Worm (Caenorhabditis elegans) whole organism, midembryonic: ENCODE results near the gene ras-1.
A peak's percentile ranks its signal among the peaks of the same experiment; 100 is the strongest.
"Not testable (repeated sequence)": the region's sequence is repeated elsewhere in the genome, so short reads cannot be mapped to it uniquely, and the experiment has no call there.

Source experiments
- T22C8.4 ChIP-seq: fragments of 200-800 bp; sonication (Bioruptor generic); IDR thresholded peaks from 2 replicates; pipeline ENCODE4 v1.3.6; 2022; ENCODE audit warnings: missing genetic modification characterization, missing compliant biosample characterization
- cog-1 ChIP-seq: sonication (generic microtip); optimal IDR thresholded peaks from 2 replicates; lab custom pipeline; 2016; ENCODE audit warnings: missing genetic modification characterization, missing compliant biosample characterization
- flt-1 ChIP-seq: fragments of 200-800 bp; sonication (Bioruptor generic); IDR thresholded peaks from 2 replicates; pipeline ENCODE4 v1.3.6; 2022; ENCODE audit warnings: missing genetic modification characterization, missing compliant biosample characterization
- klf-2 ChIP-seq: fragments of 200-800 bp; sonication (Bioruptor generic); conservative IDR thresholded peaks from 2 replicates; pipeline ENCODE4 v1.3.6; 2022; ENCODE audit warnings: missing genetic modification reagents, missing genetic modification characterization, missing compliant biosample characterization
- med-1 ChIP-seq: sonication (generic microtip); optimal IDR thresholded peaks from 2 replicates; lab custom pipeline; 2017; ENCODE audit warnings: missing genetic modification characterization, mild to moderate bottlenecking, missing compliant biosample characterization, antibody characterized with exemption, missing genetic modification reagents; ENCODE audit not compliant: insufficient read depth
- ref-1 ChIP-seq: fragments of 200-800 bp; sonication (Bioruptor generic); conservative IDR thresholded peaks from 2 replicates; pipeline ENCODE4 v1.3.6; 2022; ENCODE audit warnings: missing genetic modification reagents, missing genetic modification characterization, missing compliant biosample characterization
- tab-1 ChIP-seq: fragments of 200-800 bp; sonication (Bioruptor generic); IDR thresholded peaks from 2 replicates; pipeline ENCODE4 v1.3.6; 2022; ENCODE audit warnings: missing genetic modification characterization, missing compliant biosample characterization
- ztf-23 ChIP-seq: fragments of 200-800 bp; sonication (Bioruptor generic); IDR thresholded peaks from 2 replicates; pipeline ENCODE4 v1.3.6; 2022; ENCODE audit warnings: missing genetic modification reagents, missing genetic modification characterization, missing compliant biosample characterization
- ztf-29 ChIP-seq: fragments of 200-800 bp; sonication (Bioruptor generic); IDR thresholded peaks from 2 replicates; pipeline ENCODE4 v1.3.6; 2022; ENCODE audit warnings: missing genetic modification reagents, missing genetic modification characterization, missing compliant biosample characterization

ras-1 gene

ce11 chrII:12339152-12339551, 12.9 kb downstream of the ras-1 start:
- TF ChIP-seq flt-1 (GFP tag; lab: Robert Waterston, UW) (peak; percentile 68; the same call in 1 of the 2 replicates), med-1 (GFP tag; lab: Kevin White, UChicago) (no peak), ztf-23 (GFP tag; lab: Robert Waterston, UW) (0 out of 2 replicates have a peak, but pooled peaks have one; percentile 22), tab-1 (GFP tag; lab: Robert Waterston, UW) (no peak), cog-1 (tag; lab: Kevin White, UChicago) (peak; percentile 59), klf-2 (no peak), ztf-29 (GFP tag; lab: Robert Waterston, UW) (no peak), ref-1 (GFP tag; lab: Robert Waterston, UW) (no peak; the same call in 1 of the 2 replicates), T22C8.4 (peak; percentile 80)

ce11 chrII:12335430-12335829, 16.6 kb downstream of the ras-1 start, which contains the start of gene sre-52:
sre-52 (plus strand) TSS chrII:12335730.
- TF ChIP-seq flt-1 (GFP tag; lab: Robert Waterston, UW) = no peak
- no peak for TF ChIP-seq ref-1 (GFP tag; lab: Robert Waterston, UW)
- TF ChIP-seq ztf-23 (GFP tag; lab: Robert Waterston, UW) = no peak
- no peak for TF ChIP-seq T22C8.4
- no peak for TF ChIP-seq ztf-29 (GFP tag; lab: Robert Waterston, UW)
- no peak for TF ChIP-seq tab-1 (GFP tag; lab: Robert Waterston, UW)
- TF ChIP-seq klf-2 = no peak
- TF ChIP-seq med-1 (GFP tag; lab: Kevin White, UChicago) = no peak
- no peak for TF ChIP-seq cog-1 (tag; lab: Kevin White, UChicago)

- TF ChIP-seq ref-1 (GFP tag; lab: Robert Waterston, UW) = no peak
- TF ChIP-seq ztf-23 (GFP tag; lab: Robert Waterston, UW) = no peak
- TF ChIP-seq T22C8.4 = no peak
- TF ChIP-seq klf-2 = no peak
- TF ChIP-seq tab-1 (GFP tag; lab: Robert Waterston, UW) = no peak
- TF ChIP-seq med-1 (GFP tag; lab: Kevin White, UChicago) = no peak
- TF ChIP-seq cog-1 (tag; lab: Kevin White, UChicago) = no peak
- TF ChIP-seq flt-1 (GFP tag; lab: Robert Waterston, UW) = no peak
- no peak for TF ChIP-seq ztf-29 (GFP tag; lab: Robert Waterston, UW)
Measured at ce11 chrII:12332624-12333023, 19.4 kb downstream of the ras-1 start, which contains the start of gene sre-54. sre-54 (plus strand) TSS chrII:12332924.

ce11 chrII:12328994-12329393, 23.0 kb downstream of the ras-1 start, which contains the start of gene sre-55:
sre-55 (plus strand) TSS chrII:12329294.
- TF ChIP-seq ztf-29 (GFP tag; lab: Robert Waterston, UW) (no peak), klf-2 (no peak), tab-1 (GFP tag; lab: Robert Waterston, UW) (no peak), T22C8.4 (no peak), ztf-23 (GFP tag; lab: Robert Waterston, UW) (no peak), cog-1 (tag; lab: Kevin White, UChicago) (no peak), ref-1 (GFP tag; lab: Robert Waterston, UW) (no peak), med-1 (GFP tag; lab: Kevin White, UChicago) (no peak), flt-1 (GFP tag; lab: Robert Waterston, UW) (no peak)

- TF ChIP-seq T22C8.4 = no peak
- no peak for TF ChIP-seq cog-1 (tag; lab: Kevin White, UChicago)
- TF ChIP-seq ref-1 (GFP tag; lab: Robert Waterston, UW) = no peak
- no peak for TF ChIP-seq ztf-29 (GFP tag; lab: Robert Waterston, UW)
- TF ChIP-seq ztf-23 (GFP tag; lab: Robert Waterston, UW) = no peak
- TF ChIP-seq klf-2 = no peak
- no peak for TF ChIP-seq tab-1 (GFP tag; lab: Robert Waterston, UW)
- TF ChIP-seq med-1 (GFP tag; lab: Kevin White, UChicago) = no peak
- TF ChIP-seq flt-1 (GFP tag; lab: Robert Waterston, UW) = no peak
Measured at ce11 chrII:12324159-12324558, 27.9 kb downstream of the ras-1 start, which contains the start of gene sre-56. sre-56 (plus strand) TSS chrII:12324459.

- TF ChIP-seq T22C8.4 = no peak
- no peak for TF ChIP-seq ztf-23 (GFP tag; lab: Robert Waterston, UW)
- no peak for TF ChIP-seq ztf-29 (GFP tag; lab: Robert Waterston, UW)
- TF ChIP-seq flt-1 (GFP tag; lab: Robert Waterston, UW) = no peak
- no peak for TF ChIP-seq cog-1 (tag; lab: Kevin White, UChicago)
- no peak for TF ChIP-seq med-1 (GFP tag; lab: Kevin White, UChicago)
- no peak for TF ChIP-seq ref-1 (GFP tag; lab: Robert Waterston, UW)
- TF ChIP-seq tab-1 (GFP tag; lab: Robert Waterston, UW) = no peak
- no peak for TF ChIP-seq klf-2
Measured at ce11 chrII:12323305-12323704, 28.7 kb downstream of the ras-1 start, which contains the start of gene sre-53. sre-53 (minus strand) TSS chrII:12323405.

ce11 chrII:12318541-12318940, 33.5 kb downstream of the ras-1 start, which contains the start of gene sre-49:
sre-49 (plus strand) TSS chrII:12318841.
- TF ChIP-seq ztf-29, tab-1, ref-1 (GFP tag; lab: Robert Waterston, UW): not testable (repeated sequence)

- TF ChIP-seq cog-1 (tag; lab: Kevin White, UChicago) (no peak), ztf-23 (GFP tag; lab: Robert Waterston, UW) (no peak), med-1 (GFP tag; lab: Kevin White, UChicago) (no peak), flt-1 (GFP tag; lab: Robert Waterston, UW) (no peak), T22C8.4 (no peak), tab-1 (GFP tag; lab: Robert Waterston, UW) (no peak), ref-1 (GFP tag; lab: Robert Waterston, UW) (no peak), klf-2 (no peak), ztf-29 (GFP tag; lab: Robert Waterston, UW) (no peak)
Measured at ce11 chrII:12311560-12311959, 40.5 kb downstream of the ras-1 start, which contains the start of gene sre-51. sre-51 (plus strand) TSS chrII:12311860.

- TF ChIP-seq med-1 (GFP tag; lab: Kevin White, UChicago) (no peak), cog-1 (tag; lab: Kevin White, UChicago) (no peak), ztf-23 (GFP tag; lab: Robert Waterston, UW) (no peak), tab-1 (GFP tag; lab: Robert Waterston, UW) (no peak), ztf-29 (GFP tag; lab: Robert Waterston, UW) (no peak), T22C8.4 (no peak)
Measured at ce11 chrII:12309614-12310013, 42.4 kb downstream of the ras-1 start, which contains the start of gene C50E10.2. C50E10.2 (minus strand) TSS chrII:12309714.
